Fruit fly (Drosophila melanogaster): ENCODE measurements around the gene vn.
A peak's percentile ranks its signal among the peaks of the same experiment; 100 is the strongest.

The vn gene

dm6 chr3L:5789663-5790062 is 55.8 kb downstream of the vn start (continued):
- TF ChIP-seq CG13123 (GFP tag; optimal IDR thresholded peaks at IDR 0.05) (no peak), vvl (GFP tag; IDR thresholded peaks at IDR 0.05) (no peak; the same call in 1 of the 2 replicates), Bdp1 (GFP tag; optimal IDR thresholded peaks at IDR 0.05) (no peak), dati (GFP tag; IDR thresholded peaks at IDR 0.05) (no peak), CG3281 (GFP tag; optimal IDR thresholded peaks at IDR 0.05) (peak; percentile 34), CG9817 (tag; optimal IDR thresholded peaks at IDR 0.05) (no peak), HLH54F (GFP tag; optimal IDR thresholded peaks at IDR 0.05) (peak; percentile 25), CG2712 (tag; optimal IDR thresholded peaks at IDR 0.05) (peak; percentile 52), CG5245 (GFP tag; optimal IDR thresholded peaks at IDR 0.05) (peak; percentile 27), CG11723 (GFP tag; optimal IDR thresholded peaks at IDR 0.05) (no peak), CG2120 (GFP tag; optimal IDR thresholded peaks at IDR 0.05) (peak; percentile 61), Sox102F (GFP tag; optimal IDR thresholded peaks at IDR 0.05) (no peak), lilli (GFP tag; optimal IDR thresholded peaks at IDR 0.05) (peak; percentile 58), Sry-δ (GFP tag; optimal IDR thresholded peaks at IDR 0.05) (peak; percentile 37), CG14710 (tag; optimal IDR thresholded peaks at IDR 0.05) (peak; percentile 36), CG12299 (tag; optimal IDR thresholded peaks at IDR 0.05) (no peak), Hand (GFP tag; optimal IDR thresholded peaks at IDR 0.05) (no peak), chm (GFP tag; IDR thresholded peaks at IDR 0.05) (no peak), MTF-1 (GFP tag; optimal IDR thresholded peaks at IDR 0.05; ENCODE audit: borderline replicate concordance) (no peak), CG17328 (GFP tag; IDR thresholded peaks at IDR 0.05) (no peak), Antp (GFP tag; optimal IDR thresholded peaks at IDR 0.05) (peak; percentile 2), CG12659 (GFP tag; optimal IDR thresholded peaks at IDR 0.05) (peak; percentile 37), CG8944 (GFP tag; optimal IDR thresholded peaks at IDR 0.05) (no peak), CG11560 (tag; IDR thresholded peaks at IDR 0.05) (no peak), CG31224 (GFP tag; IDR thresholded peaks at IDR 0.05) (no peak), Pdp1 (GFP tag; optimal IDR thresholded peaks at IDR 0.05) (peak; percentile 31 to 43), Dad (GFP tag; optimal IDR thresholded peaks at IDR 0.05) (peak; percentile 18), CG16779 (GFP tag; IDR thresholded peaks at IDR 0.05) (no peak), Doc3 (GFP tag; IDR thresholded peaks at IDR 0.05; ENCODE audit: partially characterized antibody) (0 out of 3 replicates have a peak, but pooled peaks have one; percentile 17), ind (GFP tag; optimal IDR thresholded peaks at IDR 0.05) (peak; percentile 35), CG7928 (GFP tag; optimal IDR thresholded peaks at IDR 0.05) (no peak), zfh1 (GFP tag; IDR thresholded peaks at IDR 0.05) (0 out of 3 replicates have a peak, but pooled peaks have one; percentile 29), Dip3 (GFP tag; optimal IDR thresholded peaks at IDR 0.05) (peak; percentile 22), bsh (GFP tag; optimal IDR thresholded peaks at IDR 0.05) (peak in 1 of 2 experiments; percentile 37), gcm (GFP tag; optimal IDR thresholded peaks at IDR 0.05) (peak; percentile 1), CG13424 (tag; optimal IDR thresholded peaks at IDR 0.05) (peak; percentile 45), CG8290 (GFP tag; optimal IDR thresholded peaks at IDR 0.05) (no peak), CG8290 (tag; optimal IDR thresholded peaks at IDR 0.05) (peak in 1 of 2 experiments; percentile 62), kah (GFP tag; optimal IDR thresholded peaks at IDR 0.05) (peak; percentile 91), Camta (GFP tag; optimal IDR thresholded peaks at IDR 0.05) (peak; percentile 25), BEAF-32 (GFP tag; optimal IDR thresholded peaks at IDR 0.05) (peak; percentile 30), sim (GFP tag; IDR thresholded peaks at IDR 0.05) (no peak), Optix (GFP tag; IDR thresholded peaks at IDR 0.05) (no peak), CG4730 (GFP tag; IDR thresholded peaks at IDR 0.05) (no peak), CG30431 (GFP tag; optimal IDR thresholded peaks at IDR 0.05) (no peak), CG2116 (GFP tag; optimal IDR thresholded peaks at IDR 0.05) (peak; percentile 45), NfI (GFP tag; optimal IDR thresholded peaks at IDR 0.05) (peak; percentile 6), Max (GFP tag; optimal IDR thresholded peaks at IDR 0.05) (peak; percentile 11), CG16863 (GFP tag; optimal IDR thresholded peaks at IDR 0.05) (no peak), CG17359 (tag; optimal IDR thresholded peaks at IDR 0.05) (peak; percentile 41), B-H2 (GFP tag; optimal IDR thresholded peaks at IDR 0.05) (peak; percentile 41)

Data from whole organism, embryonic.